Worm (Caenorhabditis elegans) whole organism, L1 larva: ENCODE results near the gene nmr-1.

Experiments used
- C16A3.4 ChIP-seq: fragments of 150-350 bp; optimal IDR thresholded peaks from 2 replicates; lab custom pipeline; 2014; ENCODE audit warnings: missing biosample characterization, missing genetic modification characterization
- Y116A8C.19 ChIP-seq: sonication (generic microtip); optimal IDR thresholded peaks from 2 replicates; lab custom pipeline; 2016; ENCODE audit warnings: missing compliant biosample characterization, missing genetic modification characterization, borderline replicate concordance
- aly-2 ChIP-seq: fragments of 150-350 bp; optimal IDR thresholded peaks from 2 replicates; lab custom pipeline; 2014; ENCODE audit warnings: missing biosample characterization, missing genetic modification characterization
- ama-1 ChIP-seq: fragments of 150-350 bp; optimal IDR thresholded peaks from 2 replicates; lab custom pipeline; 2014
- blmp-1 ChIP-seq: fragments of 150-350 bp; optimal IDR thresholded peaks from 2 replicates; lab custom pipeline; 2014; ENCODE audit warnings: missing biosample characterization, missing genetic modification characterization
- ceh-63 ChIP-seq: fragments of 200-800 bp; sonication (Bioruptor generic); optimal IDR thresholded peaks from 2 replicates; lab custom pipeline; 2018; ENCODE audit warnings: mild to moderate bottlenecking, missing genetic modification characterization, missing compliant biosample characterization
- ceh-8 ChIP-seq: fragments of 200-800 bp; sonication (Bioruptor generic); optimal IDR thresholded peaks from 2 replicates; lab custom pipeline; 2018; ENCODE audit warnings: mild to moderate bottlenecking, missing genetic modification characterization, moderate library complexity, missing compliant biosample characterization
- efl-1 ChIP-seq, 4 experiments: fragments of 150-350 bp; optimal IDR thresholded peaks in 3 of 4; peaks in 1 of 4; 1 replicate in 1 of 4; 2 replicates in 3 of 4; lab custom pipeline; 2014; ENCODE audit warnings: missing biosample characterization in 2 of 4, missing genetic modification characterization in 2 of 4, missing genetic modification reagents in 2 of 4
- efl-3 ChIP-seq: fragments of 200-800 bp; sonication (Bioruptor generic); optimal IDR thresholded peaks from 2 replicates; lab custom pipeline; 2018; ENCODE audit warnings: mild to moderate bottlenecking, missing genetic modification characterization, missing compliant biosample characterization
- egl-27 ChIP-seq, 2 experiments: fragments of 150-350 bp in 1 of 2; sonication (generic microtip); optimal IDR thresholded peaks; 3 replicates each; lab custom pipeline; 2017 to 2018; ENCODE audit warnings: missing biosample characterization in 2 of 2, missing genetic modification characterization in 2 of 2, missing genetic modification reagents in 2 of 2
- elt-3 ChIP-seq, 6 experiments: fragments of 150-350 bp in 1 of 6; sonication (generic microtip); optimal IDR thresholded peaks; 2 replicates each; lab custom pipeline; 2017 to 2018; ENCODE audit warnings: missing biosample characterization in 6 of 6, missing genetic modification characterization in 6 of 6, inconsistent platforms in 1 of 6
- fos-1 ChIP-seq: fragments of 150-350 bp; optimal IDR thresholded peaks from 2 replicates; lab custom pipeline; 2014; ENCODE audit warnings: missing biosample characterization, missing genetic modification characterization
- hlh-17 ChIP-seq: fragments of 200-800 bp; sonication (Bioruptor generic); optimal IDR thresholded peaks from 2 replicates; lab custom pipeline; 2018; ENCODE audit warnings: missing genetic modification characterization, mild to moderate bottlenecking, missing compliant biosample characterization, moderate library complexity, borderline replicate concordance
- hpl-2 ChIP-seq: fragments of 150-350 bp; optimal IDR thresholded peaks from 2 replicates; lab custom pipeline; 2014; ENCODE audit warnings: missing biosample characterization, missing genetic modification reagents, missing genetic modification characterization
- lin-15B ChIP-seq: fragments of 150-350 bp; sonication (generic microtip); optimal IDR thresholded peaks from 3 replicates; lab custom pipeline; 2014; ENCODE audit warnings: missing biosample characterization, missing genetic modification characterization
- lir-3 ChIP-seq: sonication (generic microtip); optimal IDR thresholded peaks from 2 replicates; lab custom pipeline; 2016; ENCODE audit warnings: mild to moderate bottlenecking, missing genetic modification characterization, moderate library complexity, missing compliant biosample characterization; ENCODE audit not compliant: poor library complexity
- mdl-1 ChIP-seq, 2 experiments: fragments of 150-350 bp; optimal IDR thresholded peaks; 2 replicates each; lab custom pipeline; 2014 to 2017; ENCODE audit warnings: missing biosample characterization in 2 of 2, missing genetic modification characterization in 2 of 2, inconsistent platforms in 1 of 2
- nhr-11 ChIP-seq: fragments of 150-350 bp; optimal IDR thresholded peaks from 2 replicates; lab custom pipeline; 2014; ENCODE audit warnings: missing biosample characterization, missing genetic modification characterization
- nhr-237 ChIP-seq: fragments of 150-350 bp; optimal IDR thresholded peaks from 2 replicates; lab custom pipeline; 2014; ENCODE audit warnings: missing biosample characterization, missing genetic modification characterization
- nhr-28 ChIP-seq: fragments of 150-350 bp; optimal IDR thresholded peaks from 2 replicates; lab custom pipeline; 2014; ENCODE audit warnings: missing biosample characterization, missing genetic modification characterization
- nhr-76 ChIP-seq: sonication (generic microtip); optimal IDR thresholded peaks from 2 replicates; lab custom pipeline; 2017; ENCODE audit warnings: missing biosample characterization, missing genetic modification characterization
- nhr-77 ChIP-seq: fragments of 150-350 bp; optimal IDR thresholded peaks from 2 replicates; lab custom pipeline; 2014; ENCODE audit warnings: missing biosample characterization, missing genetic modification characterization
- nhr-84 ChIP-seq: sonication (generic microtip); optimal IDR thresholded peaks from 2 replicates; lab custom pipeline; 2017; ENCODE audit warnings: missing biosample characterization, missing genetic modification characterization
- pax-3 ChIP-seq: fragments of 200-800 bp; sonication (Bioruptor generic); optimal IDR thresholded peaks from 2 replicates; lab custom pipeline; 2018; ENCODE audit warnings: mild to moderate bottlenecking, missing genetic modification characterization, moderate library complexity, missing compliant biosample characterization
- rnt-1 ChIP-seq: sonication (generic microtip); optimal IDR thresholded peaks from 2 replicates; lab custom pipeline; 2016; ENCODE audit warnings: mild to moderate bottlenecking, missing genetic modification characterization, moderate library complexity, missing compliant biosample characterization
- skn-1 ChIP-seq: fragments of 150-350 bp; optimal IDR thresholded peaks from 2 replicates; lab custom pipeline; 2014; ENCODE audit warnings: missing biosample characterization, missing genetic modification characterization
- sup-37 ChIP-seq: fragments of 200-800 bp; sonication (Bioruptor generic); optimal IDR thresholded peaks from 2 replicates; lab custom pipeline; 2018; ENCODE audit warnings: mild to moderate bottlenecking, missing genetic modification characterization, missing compliant biosample characterization
- swsn-7 ChIP-seq: sonication (generic microtip); optimal IDR thresholded peaks from 2 replicates; lab custom pipeline; 2016; ENCODE audit warnings: missing genetic modification characterization, missing compliant biosample characterization
- tlp-1 ChIP-seq: fragments of 150-350 bp; optimal IDR thresholded peaks from 2 replicates; lab custom pipeline; 2014; ENCODE audit warnings: missing biosample characterization, missing genetic modification characterization
- unc-130 ChIP-seq: fragments of 150-350 bp; optimal IDR thresholded peaks from 2 replicates; lab custom pipeline; 2017; ENCODE audit warnings: missing biosample characterization, missing genetic modification characterization, inconsistent platforms
- unc-30 ChIP-seq: sonication (generic microtip); optimal IDR thresholded peaks from 2 replicates; lab custom pipeline; 2017; ENCODE audit warnings: missing biosample characterization, missing genetic modification characterization
- unc-62 ChIP-seq: fragments of 150-350 bp; optimal IDR thresholded peaks from 2 replicates; lab custom pipeline; 2014; ENCODE audit warnings: missing biosample characterization, missing genetic modification reagents, missing genetic modification characterization
- xbp-1 ChIP-seq: sonication (generic microtip); optimal IDR thresholded peaks from 2 replicates; lab custom pipeline; 2016; ENCODE audit warnings: missing genetic modification characterization, missing compliant biosample characterization
- zip-4 ChIP-seq: fragments of 200-800 bp; sonication (Bioruptor generic); optimal IDR thresholded peaks from 2 replicates; lab custom pipeline; 2018; ENCODE audit warnings: mild to moderate bottlenecking, missing genetic modification characterization, moderate library complexity, missing compliant biosample characterization

The nmr-1 gene

DNA sequence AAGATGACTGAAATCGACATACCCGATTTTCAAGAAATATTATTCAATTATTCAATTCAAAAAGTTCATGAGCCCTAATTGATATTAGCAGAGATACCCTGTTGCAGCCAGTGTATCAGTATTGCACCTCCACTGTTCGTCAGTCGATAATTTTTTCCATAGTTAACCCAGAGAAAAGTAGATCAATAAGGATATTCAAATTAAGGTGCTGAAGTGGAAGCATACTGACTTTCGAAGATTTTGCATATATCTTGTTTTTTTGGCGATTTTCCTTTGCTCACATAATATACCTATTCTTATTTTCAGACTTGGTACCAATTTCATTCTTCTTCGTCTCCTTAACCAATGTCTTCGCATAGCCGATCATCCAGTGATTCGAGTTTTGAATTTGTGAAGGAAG is 27.5 kb downstream of the nmr-1 start, which contains the start of gene EEED8.15:
Gene EEED8.15 (plus strand): TSS at position 301 of the 400 bp plus-strand sequence.
- TF ChIP-seq ceh-63 (no peak), unc-62 (no peak), lir-3 (tag; lab: Kevin White, UChicago) (no peak), nhr-28 (no peak), aly-2 (tag; lab: Kevin White, UChicago) (no peak), nhr-237 (no peak), nhr-11 (no peak), ceh-8 (no peak), hpl-2 (GFP tag; lab: Kevin White, UChicago) (no peak)

DNA sequence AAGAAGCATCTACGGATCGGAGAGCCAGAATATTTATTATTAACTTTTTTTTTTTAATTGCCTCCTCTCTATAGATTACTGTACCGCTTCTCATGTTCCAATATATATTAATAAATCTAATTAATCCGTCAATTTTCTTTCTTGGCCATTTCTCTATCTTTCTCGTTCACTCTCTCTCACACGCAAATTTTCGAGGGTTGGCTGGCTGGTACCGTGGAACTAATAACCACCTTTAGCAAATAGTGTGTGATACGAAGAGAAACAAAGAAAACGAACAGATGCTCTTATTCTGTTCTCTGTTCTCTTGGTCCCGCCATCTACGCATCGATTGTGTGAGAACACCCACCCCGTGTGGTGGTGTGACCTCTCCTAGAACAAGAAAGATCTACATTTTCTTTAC is 28.1 kb downstream of the nmr-1 start:
- TF ChIP-seq zip-4 (GFP tag; lab: Kevin White, UChicago) (no peak), xbp-1 (tag; lab: Kevin White, UChicago) (no peak), elt-3 (tag; optimal IDR thresholded peaks at IDR 0.05; lab: Kevin White, UChicago) (no peak), lin-15B (tag; lab: Kevin White, UChicago) (no peak), unc-30 (tag; lab: Kevin White, UChicago) (no peak), fos-1 (tag; lab: Kevin White, UChicago) (no peak), tlp-1 (tag; lab: Kevin White, UChicago) (no peak), C16A3.4 (no peak), skn-1 (tag; lab: Kevin White, UChicago) (no peak), pax-3 (tag; lab: Kevin White, UChicago) (no peak), nhr-76 (no peak), mdl-1 (tag; optimal IDR thresholded peaks at IDR 0.05; lab: Kevin White, UChicago) (no peak), ama-1 (no peak), nhr-84 (tag; lab: Kevin White, UChicago) (no peak), Y116A8C.19 (tag; lab: Kevin White, UChicago) (no peak), unc-130 (tag; lab: Kevin White, UChicago) (no peak)
- TF ChIP-seq, all 84 proteins: peak for 0

ce11 chrII:5417905-5418304 is 28.5 kb downstream of the nmr-1 start:
- TF ChIP-seq hlh-17 (GFP tag; lab: Kevin White, UChicago) (no peak), efl-1 (optimal IDR thresholded peaks at IDR 0.05; lab: Kevin White, UChicago) (no peak), efl-1 (GFP tag; optimal IDR thresholded peaks at IDR 0.05 in 1 of 2; lab: Kevin White, UChicago) (peak in 1 of 2 experiments; percentile 23), sup-37 (GFP tag; lab: Kevin White, UChicago) (no peak), swsn-7 (tag; lab: Kevin White, UChicago) (no peak)

ce11 chrII:5416204-5416764 is 30.1 kb downstream of the nmr-1 start, which contains the start of gene EEED8.2:
TSS of gene EEED8.2 (plus strand) at chrII:5416714.
- TF ChIP-seq blmp-1 (tag; lab: Kevin White, UChicago), result peak; percentile 14
- peak in 1 of 6 experiments; percentile 2 for TF ChIP-seq elt-3 (tag; optimal IDR thresholded peaks at IDR 0.05; lab: Kevin White, UChicago)
- TF ChIP-seq ceh-63, result no peak

DNA sequence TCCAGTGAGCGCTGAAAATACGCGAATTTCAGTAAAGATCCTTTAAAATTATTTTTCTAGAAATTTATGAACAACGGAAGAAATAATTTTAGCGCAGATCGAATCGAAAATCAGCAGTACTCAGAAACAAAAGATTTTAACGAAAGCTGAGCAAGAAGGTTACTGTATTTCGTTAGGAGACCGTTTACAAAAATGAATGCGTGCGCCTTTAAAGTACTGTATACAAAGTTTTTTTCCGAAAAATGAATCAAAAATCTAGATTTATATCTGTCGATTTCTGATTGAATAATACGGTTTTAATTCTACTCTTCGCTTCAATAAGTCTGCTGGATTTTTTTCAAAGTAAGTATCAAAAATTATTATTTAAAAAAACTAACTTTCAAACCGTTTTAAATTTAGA is 32.4 kb downstream of the nmr-1 start, which contains the start of the genes EEED8.14 and EEED8.3:
Gene EEED8.14 (minus strand): TSS at position 13 of the 400 bp plus-strand sequence.
Gene EEED8.3 (plus strand): TSS at position 237 of the 400 bp plus-strand sequence.
- TF ChIP-seq egl-27 (tag; optimal IDR thresholded peaks at IDR 0.05; lab: Kevin White, UChicago) (no peak), nhr-237 (no peak), efl-3 (GFP tag; lab: Kevin White, UChicago) (no peak), elt-3 (tag; optimal IDR thresholded peaks at IDR 0.05; lab: Kevin White, UChicago) (no peak), nhr-77 (no peak), rnt-1 (tag; lab: Kevin White, UChicago) (no peak)
